Worm (Caenorhabditis elegans): Measurements from ENCODE around the gene ulp-1.

DNA sequence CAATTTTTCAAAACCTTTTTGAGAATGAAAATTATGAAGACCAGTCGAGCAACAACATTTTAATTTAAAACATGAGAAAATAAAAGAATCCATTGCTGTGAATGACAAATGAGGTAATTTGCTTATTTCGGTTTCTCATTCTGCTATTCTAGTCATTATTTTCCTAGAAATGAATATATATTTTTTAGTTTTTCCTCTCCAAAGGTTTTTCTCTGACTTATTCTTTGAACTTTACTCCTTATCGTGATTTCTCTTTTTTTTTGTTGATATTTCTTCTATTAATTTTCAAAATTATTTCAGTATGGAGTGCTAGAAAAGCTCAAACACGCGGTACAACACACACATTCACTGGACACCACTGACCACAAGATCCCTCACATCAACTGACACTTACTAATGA lies 16.0 kb upstream of the ulp-1 start, which contains the start of gene pup-2:
- TF ChIP-seq nhr-11 (tag; optimal IDR thresholded peaks at IDR 0.05) = no peak
- TF ChIP-seq elt-3 (tag; optimal IDR thresholded peaks at IDR 0.05) = no peak
- no peak for TF ChIP-seq nhr-237 (tag; optimal IDR thresholded peaks at IDR 0.05)
- no peak for TF ChIP-seq lin-39 (tag; optimal IDR thresholded peaks at IDR 0.05)
- no peak for TF ChIP-seq unc-55 (GFP tag; optimal IDR thresholded peaks at IDR 0.05)
- TF ChIP-seq ama-1 (optimal IDR thresholded peaks at IDR 0.05) = no peak
- no peak for TF ChIP-seq nhr-23 (tag; optimal IDR thresholded peaks at IDR 0.05)
- TF ChIP-seq nhr-12 (tag; optimal IDR thresholded peaks at IDR 0.05) = no peak
- no peak for TF ChIP-seq C34F6.9 (tag; optimal IDR thresholded peaks at IDR 0.05)
- TF ChIP-seq unc-39 (tag; optimal IDR thresholded peaks at IDR 0.05) = no peak
- TF ChIP-seq nhr-25 (tag; optimal IDR thresholded peaks at IDR 0.05) = no peak
- no peak for TF ChIP-seq mab-5 (tag; optimal IDR thresholded peaks at IDR 0.05)
- no peak for TF ChIP-seq ceh-16 (tag; optimal IDR thresholded peaks at IDR 0.05)

Measured in whole organism, L2 larva.